Fruit fly (Drosophila melanogaster): ENCODE data around the gene CG7564.

The CG7564 gene

dm6 chr3L:17534396-17534795, 20.3 kb downstream of the CG7564 start:
- TF ChIP-seq jim (GFP tag; optimal IDR thresholded peaks at IDR 0.05) = no peak
- TF ChIP-seq dl (GFP tag; optimal IDR thresholded peaks at IDR 0.05; ENCODE audit: insufficient read depth in 1 of 2, partially characterized antibody in 2 of 2) = no peak
- no peak for TF ChIP-seq CG32264 (GFP tag; optimal IDR thresholded peaks at IDR 0.05)
- TF ChIP-seq Jra (GFP tag; optimal IDR thresholded peaks at IDR 0.05) = no peak
- TF ChIP-seq dsf (GFP tag; optimal IDR thresholded peaks at IDR 0.05; ENCODE audit: borderline replicate concordance) = no peak
- TF ChIP-seq Myc (optimal IDR thresholded peaks at IDR 0.05) = no peak
- no peak for TF ChIP-seq dmrt93B (GFP tag; optimal IDR thresholded peaks at IDR 0.05)

- TF ChIP-seq sv (GFP tag; optimal IDR thresholded peaks at IDR 0.05) (no peak), ey (GFP tag; optimal IDR thresholded peaks at IDR 0.05) (no peak), Hr78 (GFP tag; optimal IDR thresholded peaks at IDR 0.05) (no peak), rgr (GFP tag; optimal IDR thresholded peaks at IDR 0.05) (no peak), Jra (GFP tag; optimal IDR thresholded peaks at IDR 0.05) (no peak), N (GFP tag; optimal IDR thresholded peaks at IDR 0.05) (no peak), fru (GFP tag; optimal IDR thresholded peaks at IDR 0.05) (no peak), pan (optimal IDR thresholded peaks at IDR 0.05) (no peak), sage (GFP tag; optimal IDR thresholded peaks at IDR 0.05) (no peak), tai (GFP tag; optimal IDR thresholded peaks at IDR 0.05) (no peak), HLH106 (tag; optimal IDR thresholded peaks at IDR 0.05) (no peak), Hr83 (GFP tag; optimal IDR thresholded peaks at IDR 0.05; ENCODE audit: poor library complexity, severe bottlenecking) (no peak), CrebA (GFP tag; optimal IDR thresholded peaks at IDR 0.05; ENCODE audit: borderline replicate concordance) (no peak), psq (GFP tag; optimal IDR thresholded peaks at IDR 0.05) (no peak), foxo (GFP tag; optimal IDR thresholded peaks at IDR 0.05) (no peak), dsf (GFP tag; optimal IDR thresholded peaks at IDR 0.05; ENCODE audit: borderline replicate concordance) (no peak)
Observed at dm6 chr3L:17535768-17536167, 21.7 kb downstream of the CG7564 start.

- no peak for TF ChIP-seq sage (GFP tag; optimal IDR thresholded peaks at IDR 0.05)
- TF ChIP-seq dl (GFP tag; optimal IDR thresholded peaks at IDR 0.05; ENCODE audit: insufficient read depth in 1 of 2, partially characterized antibody in 2 of 2) = no peak
- TF ChIP-seq dmrt93B (GFP tag; optimal IDR thresholded peaks at IDR 0.05) = no peak
- TF ChIP-seq pan (optimal IDR thresholded peaks at IDR 0.05) = no peak
- TF ChIP-seq Rel (GFP tag; optimal IDR thresholded peaks at IDR 0.05) = no peak
- no peak for TF ChIP-seq Rel (tag; optimal IDR thresholded peaks at IDR 0.05)
- TF ChIP-seq tai (GFP tag; optimal IDR thresholded peaks at IDR 0.05) = no peak
- no peak for TF ChIP-seq Hnf4 (GFP tag; optimal IDR thresholded peaks at IDR 0.05)
- no peak for TF ChIP-seq Mio (GFP tag; optimal IDR thresholded peaks at IDR 0.05)
- no peak for TF ChIP-seq woc (GFP tag; optimal IDR thresholded peaks at IDR 0.05)
- no peak for TF ChIP-seq jim (GFP tag; optimal IDR thresholded peaks at IDR 0.05)
- TF ChIP-seq ey (GFP tag; optimal IDR thresholded peaks at IDR 0.05) = no peak
- no peak for TF ChIP-seq br (GFP tag; optimal IDR thresholded peaks at IDR 0.05)
- no peak for TF ChIP-seq CG9705 (GFP tag; optimal IDR thresholded peaks at IDR 0.05)
- TF ChIP-seq Myc (optimal IDR thresholded peaks at IDR 0.05) = no peak
- no peak for TF ChIP-seq HLH106 (tag; optimal IDR thresholded peaks at IDR 0.05)
- TF ChIP-seq CrebA (GFP tag; optimal IDR thresholded peaks at IDR 0.05; ENCODE audit: borderline replicate concordance) = no peak
- no peak for TF ChIP-seq GATAd (GFP tag; optimal IDR thresholded peaks at IDR 0.05)
- TF ChIP-seq brk (GFP tag; optimal IDR thresholded peaks at IDR 0.05) = no peak
Observed at dm6 chr3L:17538250-17538649, 24.2 kb downstream of the CG7564 start.

dm6 chr3L:17538907-17539306, 24.8 kb downstream of the CG7564 start:
- TF ChIP-seq Rel (GFP tag; optimal IDR thresholded peaks at IDR 0.05) = no peak
- TF ChIP-seq Rel (tag; optimal IDR thresholded peaks at IDR 0.05) = peak; percentile 72
- no peak for TF ChIP-seq CG32264 (GFP tag; optimal IDR thresholded peaks at IDR 0.05)
- TF ChIP-seq usp (GFP tag; optimal IDR thresholded peaks at IDR 0.05) = no peak
- no peak for TF ChIP-seq fru (GFP tag; optimal IDR thresholded peaks at IDR 0.05)
- TF ChIP-seq CrebA (GFP tag; optimal IDR thresholded peaks at IDR 0.05; ENCODE audit: borderline replicate concordance) = no peak

- TF ChIP-seq Dif (GFP tag; optimal IDR thresholded peaks at IDR 0.05; ENCODE audit: partially characterized antibody) (no peak), N (GFP tag; optimal IDR thresholded peaks at IDR 0.05) (no peak), h (GFP tag; optimal IDR thresholded peaks at IDR 0.05) (no peak), HLH106 (tag; optimal IDR thresholded peaks at IDR 0.05) (no peak), Jra (GFP tag; optimal IDR thresholded peaks at IDR 0.05) (no peak), jim (GFP tag; optimal IDR thresholded peaks at IDR 0.05) (no peak), usp (GFP tag; optimal IDR thresholded peaks at IDR 0.05) (no peak), dl (GFP tag; optimal IDR thresholded peaks at IDR 0.05; ENCODE audit: insufficient read depth in 1 of 2, partially characterized antibody in 2 of 2) (no peak), Hr78 (GFP tag; optimal IDR thresholded peaks at IDR 0.05) (no peak), dsf (GFP tag; optimal IDR thresholded peaks at IDR 0.05; ENCODE audit: borderline replicate concordance) (no peak), Myc (optimal IDR thresholded peaks at IDR 0.05) (no peak), Vsx2 (GFP tag; optimal IDR thresholded peaks at IDR 0.05; ENCODE audit: partially characterized antibody) (no peak), CG32264 (GFP tag; optimal IDR thresholded peaks at IDR 0.05) (no peak)
Observed at dm6 chr3L:17540004-17540403, 25.9 kb downstream of the CG7564 start.
